Worm (Caenorhabditis elegans) whole organism, L3 larva: ENCODE data around the gene num-1.

Experiments used
- elt-3 ChIP-seq, 3 experiments: fragments of 150-350 bp in 1 of 3; sonication (generic microtip) in 2 of 3; optimal IDR thresholded peaks; 2 replicates in 2 of 3; 4 replicates in 1 of 3; lab custom pipeline; 2014 to 2017; ENCODE audit warnings: missing biosample characterization in 3 of 3, missing genetic modification characterization in 3 of 3
- mml-1 ChIP-seq: fragments of 150-350 bp; sonication (generic microtip); optimal IDR thresholded peaks from 3 replicates; lab custom pipeline; 2014; ENCODE audit warnings: missing biosample characterization, missing genetic modification characterization
- zag-1 ChIP-seq: fragments of 150-350 bp; optimal IDR thresholded peaks from 2 replicates; lab custom pipeline; 2014; ENCODE audit warnings: missing biosample characterization, missing genetic modification characterization

Gene num-1

DNA sequence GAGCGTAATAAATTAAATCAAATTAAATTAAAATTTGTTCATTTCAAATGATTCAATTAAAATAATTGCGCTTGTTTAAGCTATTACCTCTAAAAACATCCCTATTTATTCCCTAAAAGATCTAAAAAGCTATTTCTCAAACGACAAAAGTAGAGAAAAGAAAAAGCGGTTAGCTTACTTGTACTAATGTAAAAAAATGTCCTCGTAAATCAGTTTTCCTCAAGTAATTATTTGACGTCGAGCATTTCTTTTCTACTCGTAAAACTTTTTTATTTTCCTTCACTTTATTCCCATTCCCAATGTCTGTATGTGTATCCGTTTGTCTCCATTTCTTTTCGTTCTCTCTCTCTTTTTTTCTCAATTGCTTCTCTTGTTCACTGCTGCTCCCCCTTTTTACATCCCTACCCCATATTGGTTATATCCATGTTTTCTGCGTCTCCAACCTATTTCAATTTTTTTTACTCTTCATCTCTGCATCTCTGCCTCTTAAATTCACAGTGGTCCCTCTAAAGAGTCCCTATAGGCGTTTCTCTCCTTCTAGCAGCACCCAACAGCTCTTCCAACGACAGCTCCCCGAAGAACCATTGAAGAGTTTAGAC is 49.6 kb downstream of the num-1 start, which contains the start of gene unc-80 (continued):
- TF ChIP-seq elt-3 (tag; optimal IDR thresholded peaks at IDR 0.05; lab: Kevin White, UChicago): no peak
- TF ChIP-seq zag-1 (tag; lab: Kevin White, UChicago): no peak
- no peak for TF ChIP-seq mml-1 (tag; lab: Kevin White, UChicago)
